Worm (Caenorhabditis elegans): ENCODE data around the gene glt-6.

DNA sequence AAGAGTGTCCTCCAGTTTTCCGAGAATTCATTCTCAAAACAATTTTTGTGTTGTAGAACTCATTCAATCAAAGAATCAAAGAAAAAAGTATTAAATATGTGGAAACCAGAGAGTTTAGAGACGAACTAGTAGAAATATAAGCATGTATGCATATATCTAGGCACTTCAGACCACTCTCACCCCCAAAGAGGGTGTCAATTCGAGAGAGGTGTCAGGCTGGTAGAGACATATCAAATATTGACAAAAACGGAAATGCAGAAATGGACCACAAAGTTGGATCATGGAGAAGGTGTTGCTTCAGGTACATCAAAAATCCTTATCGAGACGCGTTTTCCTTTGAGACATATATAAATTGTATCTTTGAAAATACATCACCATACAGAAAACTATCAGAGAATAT lies 20.3 kb downstream of the glt-6 start:
- TF ChIP-seq F13H6.1 (tag; optimal IDR thresholded peaks at IDR 0.05) (no peak), unc-55 (GFP tag; optimal IDR thresholded peaks at IDR 0.05) (no peak), elt-4 (tag; optimal IDR thresholded peaks at IDR 0.05) (no peak), elt-2 (tag; optimal IDR thresholded peaks at IDR 0.05) (no peak), ceh-19 (GFP tag; optimal IDR thresholded peaks at IDR 0.05) (no peak), hlh-30 (tag; optimal IDR thresholded peaks at IDR 0.05; ENCODE audit: insufficient read depth) (no peak), sox-4 (tag; optimal IDR thresholded peaks at IDR 0.05) (no peak), zip-5 (tag; optimal IDR thresholded peaks at IDR 0.05) (no peak)

Measured in whole organism, late embryonic.